Fruit fly (Drosophila melanogaster) whole organism, embryonic: ENCODE results near the gene nmdyn-D6.

Experiments used
- Aef1 ChIP-seq: fragments of 200-800 bp; sonication (Bioruptor generic); IDR thresholded peaks from 3 replicates; pipeline ENCODE4 v1.3.6; 2022; ENCODE audit warnings: missing biosample characterization, missing genetic modification characterization
- CG10321 ChIP-seq: fragments of 200-800 bp; sonication (Bioruptor generic); IDR thresholded peaks from 2 replicates; pipeline ENCODE4 v1.3.6; 2022; ENCODE audit warnings: missing biosample characterization, missing genetic modification characterization
- CG10431 ChIP-seq: fragments of 200-800 bp; sonication (Bioruptor generic); optimal IDR thresholded peaks from 3 replicates; lab custom pipeline; 2018; ENCODE audit warnings: missing biosample characterization, mild to moderate bottlenecking, missing genetic modification characterization
- CG10543 ChIP-seq: fragments of 200-800 bp; sonication (Bioruptor generic); optimal IDR thresholded peaks from 3 replicates; lab custom pipeline; 2017; ENCODE audit warnings: missing biosample characterization, mild to moderate bottlenecking, missing genetic modification characterization, moderate library complexity
- CG10654 ChIP-seq: fragments of 200-800 bp; sonication (Bioruptor generic); optimal IDR thresholded peaks from 2 replicates; lab custom pipeline; 2016; ENCODE audit warnings: missing biosample characterization, missing genetic modification characterization
- CG11695 ChIP-seq: fragments of 200-800 bp; sonication (Bioruptor generic); IDR thresholded peaks from 3 replicates; pipeline ENCODE4 v1.3.6; 2022; ENCODE audit warnings: missing biosample characterization, missing genetic modification characterization
- CG12659 ChIP-seq: fragments of 200-800 bp; sonication (Bioruptor generic); optimal IDR thresholded peaks from 3 replicates; lab custom pipeline; 2017; ENCODE audit warnings: mild to moderate bottlenecking, missing biosample characterization, missing genetic modification reagents, missing genetic modification characterization
- CG15601 ChIP-seq: fragments of 200-800 bp; sonication (Bioruptor generic); optimal IDR thresholded peaks from 3 replicates; lab custom pipeline; 2019; ENCODE audit warnings: missing biosample characterization, mild to moderate bottlenecking, missing genetic modification characterization, moderate library complexity
- CG42726 ChIP-seq: fragments of 200-800 bp; sonication (Bioruptor generic); IDR thresholded peaks from 2 replicates; pipeline ENCODE4 v1.3.6; 2022; ENCODE audit warnings: missing biosample characterization, missing genetic modification characterization; ENCODE audit not compliant: partially characterized antibody
- CG6175 ChIP-seq: fragments of 200-800 bp; sonication (Bioruptor generic); IDR thresholded peaks from 3 replicates; pipeline ENCODE4 v1.3.6; 2022; ENCODE audit warnings: missing biosample characterization, missing genetic modification characterization
- CG6254 ChIP-seq: fragments of 200-800 bp; sonication (Bioruptor generic); optimal IDR thresholded peaks from 3 replicates; lab custom pipeline; 2017; ENCODE audit warnings: mild to moderate bottlenecking, missing biosample characterization, missing genetic modification reagents, missing genetic modification characterization
- CG7372 ChIP-seq: fragments of 200-800 bp; sonication (Bioruptor generic); IDR thresholded peaks from 2 replicates; pipeline ENCODE4 v1.3.6; 2022; ENCODE audit warnings: missing biosample characterization, missing genetic modification characterization
- Elba2 ChIP-seq: fragments of 200-800 bp; sonication (Bioruptor generic); optimal IDR thresholded peaks from 3 replicates; lab custom pipeline; 2016; ENCODE audit warnings: missing biosample characterization, missing genetic modification characterization
- Ets65A ChIP-seq: fragments of 200-800 bp; sonication (Bioruptor generic); peaks from one replicate; lab custom pipeline; 2016; ENCODE audit warnings: missing biosample characterization, missing genetic modification characterization
- Fer3 ChIP-seq: fragments of 200-800 bp; sonication (Bioruptor generic); optimal IDR thresholded peaks from 2 replicates; lab custom pipeline; 2018; ENCODE audit warnings: missing biosample characterization, mild to moderate bottlenecking, missing genetic modification characterization, moderate library complexity
- Gsc ChIP-seq: fragments of 200-800 bp; sonication (Bioruptor generic); IDR thresholded peaks from 2 replicates; pipeline ENCODE4 v1.3.6; 2022; ENCODE audit warnings: missing biosample characterization, missing genetic modification characterization
- HLH3B ChIP-seq: fragments of 200-800 bp; sonication (Bioruptor generic); IDR thresholded peaks from 2 replicates; pipeline ENCODE4 v1.3.6; 2022; ENCODE audit warnings: missing biosample characterization, missing genetic modification characterization
- Hr3 ChIP-seq: fragments of 200-800 bp; sonication (Bioruptor generic); optimal IDR thresholded peaks from 3 replicates; lab custom pipeline; 2016; ENCODE audit warnings: missing biosample characterization, missing genetic modification characterization
- Hsf ChIP-seq: fragments of 200-800 bp; sonication (Bioruptor generic); optimal IDR thresholded peaks from 3 replicates; lab custom pipeline; 2016; ENCODE audit warnings: missing biosample characterization, missing genetic modification characterization
- Mes4 ChIP-seq: fragments of 200-800 bp; sonication (Bioruptor generic); optimal IDR thresholded peaks from 2 replicates; lab custom pipeline; 2016; ENCODE audit warnings: missing biosample characterization, missing genetic modification characterization
- NK7.1 ChIP-seq: fragments of 200-800 bp; sonication (Bioruptor generic); optimal IDR thresholded peaks from 3 replicates; lab custom pipeline; 2016; ENCODE audit warnings: missing biosample characterization, missing genetic modification characterization
- Nf-YA ChIP-seq: fragments of 200-800 bp; sonication (Bioruptor generic); IDR thresholded peaks from 2 replicates; pipeline ENCODE4 v1.3.6; 2022; ENCODE audit warnings: missing biosample characterization, missing genetic modification characterization
- Ptx1 ChIP-seq: fragments of 200-800 bp; sonication (Bioruptor generic); IDR thresholded peaks from 2 replicates; pipeline ENCODE4 v1.3.6; 2022; ENCODE audit warnings: missing biosample characterization, missing genetic modification characterization
- Sox100B ChIP-seq: fragments of 200-800 bp; sonication (Bioruptor generic); optimal IDR thresholded peaks from 3 replicates; lab custom pipeline; 2018; ENCODE audit warnings: missing biosample characterization, mild to moderate bottlenecking, missing genetic modification characterization
- Usf ChIP-seq: fragments of 200-800 bp; sonication (Bioruptor generic); optimal IDR thresholded peaks from 2 replicates; lab custom pipeline; 2017; ENCODE audit warnings: missing genotype, missing biosample characterization, missing genetic modification characterization
- amos ChIP-seq: fragments of 200-800 bp; sonication (Bioruptor generic); IDR thresholded peaks from 2 replicates; pipeline ENCODE4 v1.3.6; 2022; ENCODE audit warnings: missing biosample characterization, missing genetic modification characterization; ENCODE audit not compliant: partially characterized antibody
- aop ChIP-seq: fragments of 200-800 bp; sonication (Bioruptor generic); IDR thresholded peaks from 2 replicates; pipeline ENCODE4 v1.3.6; 2022; ENCODE audit warnings: missing biosample characterization, missing genetic modification characterization
- ara ChIP-seq: fragments of 200-800 bp; sonication (Bioruptor generic); IDR thresholded peaks from 2 replicates; pipeline ENCODE4 v1.3.6; 2022; ENCODE audit warnings: missing biosample characterization, missing genetic modification characterization
- az2 ChIP-seq: fragments of 200-800 bp; sonication (Bioruptor generic); optimal IDR thresholded peaks from 3 replicates; lab custom pipeline; 2016; ENCODE audit warnings: missing biosample characterization, missing genetic modification characterization
- bab2 ChIP-seq: fragments of 200-800 bp; sonication (Bioruptor generic); optimal IDR thresholded peaks from 2 replicates; lab custom pipeline; 2016; ENCODE audit warnings: missing biosample characterization, missing genetic modification characterization
- bigmax ChIP-seq: fragments of 200-800 bp; sonication (Bioruptor generic); optimal IDR thresholded peaks from 2 replicates; lab custom pipeline; 2018; ENCODE audit warnings: missing biosample characterization, mild to moderate bottlenecking, missing genetic modification characterization
- croc ChIP-seq: fragments of 200-800 bp; sonication (Bioruptor generic); conservative IDR thresholded peaks from 3 replicates; pipeline ENCODE4 v1.3.6; 2022; ENCODE audit warnings: missing biosample characterization, missing genetic modification characterization
- cwo ChIP-seq: fragments of 200-800 bp; sonication (Bioruptor generic); optimal IDR thresholded peaks from 3 replicates; lab custom pipeline; 2017; ENCODE audit warnings: missing biosample characterization, missing genetic modification characterization, mild to moderate bottlenecking, moderate library complexity, missing genetic modification reagents
- danr ChIP-seq: fragments of 200-800 bp; sonication (Bioruptor generic); IDR thresholded peaks from 2 replicates; pipeline ENCODE4 v1.3.6; 2022; ENCODE audit warnings: missing biosample characterization, missing genetic modification characterization
- disco-r ChIP-seq: fragments of 200-800 bp; sonication (Bioruptor generic); optimal IDR thresholded peaks from 2 replicates; lab custom pipeline; 2016; ENCODE audit warnings: missing biosample characterization, missing genetic modification characterization
- eve ChIP-seq, 2 experiments: fragments of >200 bp; optimal IDR thresholded peaks; 2 replicates each; lab custom pipeline; 2017; ENCODE audit warnings: missing biosample characterization in 2 of 2, missing genetic modification characterization in 2 of 2
- gcm ChIP-seq: fragments of 200-800 bp; sonication (Bioruptor generic); optimal IDR thresholded peaks from 2 replicates; lab custom pipeline; 2019; ENCODE audit warnings: missing biosample characterization, mild to moderate bottlenecking, missing genetic modification characterization, moderate library complexity
- gcm2 ChIP-seq: fragments of 200-800 bp; sonication (Bioruptor generic); optimal IDR thresholded peaks from 2 replicates; lab custom pipeline; 2016; ENCODE audit warnings: missing biosample characterization, missing genetic modification characterization
- hbn ChIP-seq: fragments of 200-800 bp; sonication (Bioruptor generic); IDR thresholded peaks from 2 replicates; pipeline ENCODE4 v1.3.6; 2022; ENCODE audit warnings: missing biosample characterization, missing genetic modification characterization; ENCODE audit not compliant: partially characterized antibody
- jigr1 ChIP-seq: fragments of 200-800 bp; sonication (Bioruptor generic); IDR thresholded peaks from 3 replicates; pipeline ENCODE4 v1.3.6; 2022; ENCODE audit warnings: missing biosample characterization, missing genetic modification characterization
- jing ChIP-seq: fragments of 200-800 bp; sonication (Bioruptor generic); optimal IDR thresholded peaks from 2 replicates; lab custom pipeline; 2018; ENCODE audit warnings: missing biosample characterization, mild to moderate bottlenecking, missing genetic modification characterization
- knrl ChIP-seq: fragments of 200-800 bp; sonication (Bioruptor generic); IDR thresholded peaks from 3 replicates; pipeline ENCODE4 v1.3.6; 2022; ENCODE audit warnings: missing biosample characterization, missing genetic modification characterization; ENCODE audit not compliant: partially characterized antibody
- nerfin-1 ChIP-seq: fragments of 200-800 bp; sonication (Bioruptor generic); optimal IDR thresholded peaks from 3 replicates; lab custom pipeline; 2019; ENCODE audit warnings: missing biosample characterization, mild to moderate bottlenecking, missing genetic modification characterization, moderate library complexity
- psq ChIP-seq: fragments of 200-800 bp; sonication (Bioruptor generic); optimal IDR thresholded peaks from 2 replicates; lab custom pipeline; 2017; ENCODE audit warnings: missing biosample characterization, missing genetic modification characterization
- ro ChIP-seq: fragments of 200-800 bp; sonication (Bioruptor generic); IDR thresholded peaks from 2 replicates; pipeline ENCODE4 v1.3.6; 2022; ENCODE audit warnings: missing biosample characterization, missing genetic modification characterization
- run ChIP-seq: fragments of 200-800 bp; sonication (Bioruptor generic); optimal IDR thresholded peaks from 3 replicates; lab custom pipeline; 2018; ENCODE audit warnings: missing biosample characterization, mild to moderate bottlenecking, missing genetic modification characterization
- sd ChIP-seq: fragments of 200-800 bp; sonication (Bioruptor generic); optimal IDR thresholded peaks from 3 replicates; lab custom pipeline; 2018; ENCODE audit warnings: missing biosample characterization, mild to moderate bottlenecking, missing genetic modification characterization, moderate library complexity
- sima ChIP-seq: fragments of 200-800 bp; sonication (Bioruptor generic); optimal IDR thresholded peaks from 2 replicates; lab custom pipeline; 2016; ENCODE audit warnings: missing biosample characterization, missing genetic modification characterization
- sna ChIP-seq: fragments of 200-800 bp; sonication (Bioruptor generic); IDR thresholded peaks from 2 replicates; pipeline ENCODE4 v1.3.6; 2022; ENCODE audit warnings: missing biosample characterization, missing genetic modification characterization; ENCODE audit not compliant: partially characterized antibody
- stc ChIP-seq: fragments of 200-800 bp; sonication (Bioruptor generic); IDR thresholded peaks from 2 replicates; pipeline ENCODE4 v1.3.6; 2022; ENCODE audit warnings: missing biosample characterization, missing genetic modification characterization
- stwl ChIP-seq: fragments of 200-800 bp; sonication (Bioruptor generic); optimal IDR thresholded peaks from 3 replicates; lab custom pipeline; 2018; ENCODE audit warnings: missing biosample characterization, mild to moderate bottlenecking, missing genetic modification characterization, moderate library complexity
- wek ChIP-seq: fragments of 200-800 bp; sonication (Bioruptor generic); optimal IDR thresholded peaks from 3 replicates; lab custom pipeline; 2018; ENCODE audit warnings: missing biosample characterization, mild to moderate bottlenecking, missing genetic modification characterization, moderate library complexity

The nmdyn-D6 gene

dm6 chrX:14622179-14622578 lies 38.7 kb downstream of the nmdyn-D6 start (continued):
- TF ChIP-seq run (tag; lab: Kevin White, UChicago) (no peak), CG7372 (no peak), CG10431 (GFP tag; lab: Kevin White, UChicago) (no peak), amos (no peak), aop (GFP tag; lab: Robert Waterston, UW) (no peak), sima (no peak), stwl (tag; lab: Kevin White, UChicago) (no peak), psq (GFP tag; lab: Kevin White, UChicago) (no peak), CG10654 (GFP tag; lab: Kevin White, UChicago) (no peak), Hr3 (GFP tag; lab: Kevin White, UChicago) (no peak), knrl (GFP tag; lab: Robert Waterston, UW) (no peak), Mes4 (GFP tag; lab: Kevin White, UChicago) (no peak), Hsf (peak; percentile 13), stc (GFP tag; lab: Robert Waterston, UW) (no peak), croc (GFP tag; lab: Robert Waterston, UW) (peak; percentile 42; the same call in 2 of the 3 replicates), CG10543 (GFP tag; lab: Kevin White, UChicago) (no peak), eve (GFP tag; optimal IDR thresholded peaks at IDR 0.05; lab: Kevin White, UChicago) (peak in 1 of 2 experiments; percentile 67), ara (GFP tag; lab: Robert Waterston, UW) (0 out of 2 replicates have a peak, but pooled peaks have one; percentile 14), jigr1 (GFP tag; lab: Robert Waterston, UW) (no peak), Sox100B (GFP tag; lab: Kevin White, UChicago) (peak; percentile 54), gcm2 (GFP tag; lab: Kevin White, UChicago) (no peak), CG12659 (no peak), Elba2 (GFP tag; lab: Kevin White, UChicago) (no peak), NK7.1 (GFP tag; lab: Kevin White, UChicago) (no peak), Usf (GFP tag; lab: Kevin White, UChicago) (no peak), disco-r (GFP tag; lab: Kevin White, UChicago) (no peak), hbn (GFP tag; lab: Robert Waterston, UW) (no peak), jing (GFP tag; lab: Kevin White, UChicago) (no peak), CG6254 (GFP tag; lab: Kevin White, UChicago) (peak; percentile 4), sd (tag; lab: Kevin White, UChicago) (no peak), Nf-YA (no peak), gcm (GFP tag; lab: Kevin White, UChicago) (peak; percentile 30), wek (GFP tag; lab: Kevin White, UChicago) (peak; percentile 2), bigmax (GFP tag; lab: Kevin White, UChicago) (no peak), Ets65A (peak; percentile 96), CG42726 (GFP tag; lab: Robert Waterston, UW) (no peak), bab2 (GFP tag; lab: Kevin White, UChicago) (no peak), ro (GFP tag; lab: Robert Waterston, UW) (no peak), Aef1 (no peak), danr (GFP tag; lab: Robert Waterston, UW) (no peak), nerfin-1 (tag; lab: Kevin White, UChicago) (peak; percentile 43), Fer3 (tag; lab: Kevin White, UChicago) (peak; percentile 30), Gsc (GFP tag; lab: Robert Waterston, UW) (no peak), CG15601 (tag; lab: Kevin White, UChicago) (peak; percentile 56), az2 (GFP tag; lab: Kevin White, UChicago) (peak; percentile 40), sna (GFP tag; lab: Robert Waterston, UW) (no peak), CG10321 (GFP tag; lab: Robert Waterston, UW) (no peak), CG6175 (GFP tag; lab: Robert Waterston, UW) (no peak), cwo (GFP tag; lab: Kevin White, UChicago) (no peak), CG11695 (no peak), Ptx1 (GFP tag; lab: Robert Waterston, UW) (peak; percentile 35; the same call in 1 of the 2 replicates), HLH3B (GFP tag; lab: Robert Waterston, UW) (peak; percentile 43; the same call in 1 of the 2 replicates)
